Worm (Caenorhabditis elegans) whole organism, L4 larva: ENCODE measurements around the gene hda-11.

Experiments used
- F10B5.3 ChIP-seq: sonication (generic microtip); optimal IDR thresholded peaks from 2 replicates; lab custom pipeline; 2016; ENCODE audit warnings: mild to moderate bottlenecking, missing genetic modification characterization, missing compliant biosample characterization
- R02D3.7 ChIP-seq: fragments of 150-350 bp; sonication (generic microtip); optimal IDR thresholded peaks from 3 replicates; lab custom pipeline; 2014; ENCODE audit warnings: missing biosample characterization, missing genetic modification characterization
- T20F7.1 ChIP-seq: fragments of 200-800 bp; sonication (Bioruptor generic); optimal IDR thresholded peaks from 2 replicates; lab custom pipeline; 2018; ENCODE audit warnings: mild to moderate bottlenecking, missing genetic modification characterization, missing compliant biosample characterization
- Y105C5A.15 ChIP-seq: fragments of 200-800 bp; sonication (Bioruptor generic); IDR thresholded peaks from 2 replicates; pipeline ENCODE4 v1.3.6; 2022; ENCODE audit warnings: missing genetic modification characterization, missing compliant biosample characterization
- Y48G9A.11 ChIP-seq: fragments of 200-800 bp; sonication (Bioruptor generic); IDR thresholded peaks from 2 replicates; pipeline ENCODE4 v1.3.6; 2022; ENCODE audit warnings: missing genetic modification reagents, missing genetic modification characterization, missing compliant biosample characterization
- Y75B8A.6 ChIP-seq: fragments of 200-800 bp; sonication (Bioruptor generic); IDR thresholded peaks from 2 replicates; pipeline ENCODE4 v1.3.6; 2022; ENCODE audit warnings: missing genetic modification reagents, missing genetic modification characterization, missing compliant biosample characterization
- ZK337.2 ChIP-seq: fragments of 200-800 bp; sonication (Bioruptor generic); IDR thresholded peaks from 2 replicates; pipeline ENCODE4 v1.3.6; 2022; ENCODE audit warnings: missing genetic modification reagents, missing genetic modification characterization, missing compliant biosample characterization
- ama-1 ChIP-seq: fragments of 150-350 bp; optimal IDR thresholded peaks from 2 replicates; lab custom pipeline; 2014; ENCODE audit warnings: inconsistent platforms, mixed read lengths
- arid-1 ChIP-seq: fragments of 200-800 bp; sonication (Bioruptor generic); conservative IDR thresholded peaks from 2 replicates; pipeline ENCODE4 v1.3.6; 2022; ENCODE audit warnings: missing genetic modification reagents, missing genetic modification characterization, missing compliant biosample characterization
- attf-4 ChIP-seq: sonication (generic microtip); optimal IDR thresholded peaks from 3 replicates; lab custom pipeline; 2017; ENCODE audit warnings: missing biosample characterization, missing genetic modification characterization
- ceh-62 ChIP-seq: sonication (generic microtip); optimal IDR thresholded peaks from 2 replicates; lab custom pipeline; 2017; ENCODE audit warnings: missing biosample characterization, missing genetic modification characterization
- ceh-82 ChIP-seq: sonication (generic microtip); optimal IDR thresholded peaks from 2 replicates; lab custom pipeline; 2017; ENCODE audit warnings: missing biosample characterization, missing genetic modification characterization
- ctbp-1 ChIP-seq: fragments of 200-800 bp; sonication (Bioruptor generic); IDR thresholded peaks from 2 replicates; pipeline ENCODE4 v1.3.6; 2022; ENCODE audit warnings: missing genetic modification reagents, missing genetic modification characterization, missing compliant biosample characterization
- daf-12 ChIP-seq: fragments of 150-350 bp; optimal IDR thresholded peaks from 2 replicates; lab custom pipeline; 2014; ENCODE audit warnings: missing biosample characterization, missing genetic modification reagents, missing genetic modification characterization
- daf-8 ChIP-seq: fragments of 200-800 bp; sonication (Bioruptor generic); IDR thresholded peaks from 2 replicates; pipeline ENCODE4 v1.3.6; 2022; ENCODE audit warnings: missing genetic modification characterization, missing compliant biosample characterization
- dmd-6 ChIP-seq: fragments of 200-800 bp; sonication (Bioruptor generic); IDR thresholded peaks from 2 replicates; pipeline ENCODE4 v1.3.6; 2022; ENCODE audit warnings: missing genetic modification reagents, missing genetic modification characterization, missing compliant biosample characterization
- dmd-8 ChIP-seq: fragments of 200-800 bp; sonication (Bioruptor generic); IDR thresholded peaks from 2 replicates; pipeline ENCODE4 v1.3.6; 2022; ENCODE audit warnings: missing genetic modification characterization, missing compliant biosample characterization
- egl-43 ChIP-seq: fragments of 200-800 bp; sonication (Bioruptor generic); IDR thresholded peaks from 2 replicates; pipeline ENCODE4 v1.3.6; 2022; ENCODE audit warnings: missing genetic modification reagents, missing genetic modification characterization, missing compliant biosample characterization
- hlh-30 ChIP-seq: sonication (generic microtip); optimal IDR thresholded peaks from 2 replicates; lab custom pipeline; 2017; ENCODE audit warnings: antibody characterized with exemption, mild to moderate bottlenecking, missing genetic modification characterization, missing compliant biosample characterization; ENCODE audit not compliant: insufficient read depth
- lim-7 ChIP-seq: fragments of 200-800 bp; sonication (Bioruptor generic); IDR thresholded peaks from 2 replicates; pipeline ENCODE4 v1.3.6; 2022; ENCODE audit warnings: missing genetic modification characterization, missing compliant biosample characterization
- lin-29 ChIP-seq: fragments of 200-800 bp; sonication (Bioruptor generic); IDR thresholded peaks from 2 replicates; pipeline ENCODE4 v1.3.6; 2022; ENCODE audit warnings: missing genetic modification reagents, missing genetic modification characterization, missing compliant biosample characterization
- lin-38 ChIP-seq: fragments of 200-800 bp; sonication (Bioruptor generic); IDR thresholded peaks from 2 replicates; pipeline ENCODE4 v1.3.6; 2022; ENCODE audit warnings: missing genetic modification reagents, missing genetic modification characterization, missing compliant biosample characterization
- lin-39 ChIP-seq: fragments of 150-350 bp; optimal IDR thresholded peaks from 2 replicates; lab custom pipeline; 2014; ENCODE audit warnings: missing biosample characterization, missing genetic modification reagents, missing genetic modification characterization
- lir-3 ChIP-seq: sonication (generic microtip); optimal IDR thresholded peaks from 2 replicates; lab custom pipeline; 2016; ENCODE audit warnings: mild to moderate bottlenecking, missing genetic modification characterization, missing compliant biosample characterization
- lsy-2 ChIP-seq, 2 experiments: fragments of 150-350 bp in 1 of 2; sonication (generic microtip) in 1 of 2; optimal IDR thresholded peaks; 2 replicates each; lab custom pipeline; 2014 to 2017; ENCODE audit warnings: missing biosample characterization in 2 of 2, missing genetic modification characterization in 2 of 2
- madf-5 ChIP-seq, 2 experiments: fragments of 200-800 bp; sonication (Bioruptor generic); IDR thresholded peaks; 2 replicates each; pipeline ENCODE4 v1.3.6; 2022; ENCODE audit warnings: missing compliant biosample characterization in 2 of 2, missing genetic modification characterization in 2 of 2
- madf-9 ChIP-seq: fragments of 200-800 bp; sonication (Bioruptor generic); conservative IDR thresholded peaks from 2 replicates; pipeline ENCODE4 v1.3.6; 2022; ENCODE audit warnings: missing genetic modification reagents, missing genetic modification characterization, missing compliant biosample characterization
- mep-1 ChIP-seq: fragments of 150-350 bp; sonication (generic microtip); optimal IDR thresholded peaks from 3 replicates; lab custom pipeline; 2014; ENCODE audit warnings: missing biosample characterization, missing genetic modification characterization
- mxl-2 ChIP-seq: fragments of 200-800 bp; sonication (Bioruptor generic); conservative IDR thresholded peaks from 2 replicates; pipeline ENCODE4 v1.3.6; 2022; ENCODE audit warnings: missing genetic modification reagents, missing genetic modification characterization, missing compliant biosample characterization
- nhr-10 ChIP-seq: fragments of 150-350 bp; optimal IDR thresholded peaks from 2 replicates; lab custom pipeline; 2014; ENCODE audit warnings: missing biosample characterization, missing genetic modification characterization
- nhr-11 ChIP-seq: fragments of 150-350 bp; optimal IDR thresholded peaks from 2 replicates; lab custom pipeline; 2014; ENCODE audit warnings: missing biosample characterization, missing genetic modification characterization
- nhr-28 ChIP-seq: fragments of 150-350 bp; optimal IDR thresholded peaks from 2 replicates; lab custom pipeline; 2014; ENCODE audit warnings: missing biosample characterization, missing genetic modification characterization
- nhr-41 ChIP-seq: fragments of 200-800 bp; sonication (Bioruptor generic); IDR thresholded peaks from 2 replicates; pipeline ENCODE4 v1.3.6; 2022; ENCODE audit warnings: missing genetic modification reagents, missing genetic modification characterization, missing compliant biosample characterization
- nhr-76 ChIP-seq: fragments of 150-350 bp; optimal IDR thresholded peaks from 2 replicates; lab custom pipeline; 2014; ENCODE audit warnings: missing biosample characterization, missing genetic modification characterization
- nhr-77 ChIP-seq: fragments of 150-350 bp; optimal IDR thresholded peaks from 2 replicates; lab custom pipeline; 2014; ENCODE audit warnings: missing biosample characterization, missing genetic modification characterization
- php-3 ChIP-seq: fragments of 200-800 bp; sonication (Bioruptor generic); IDR thresholded peaks from 2 replicates; pipeline ENCODE4 v1.3.6; 2022; ENCODE audit warnings: missing genetic modification reagents, missing genetic modification characterization, missing compliant biosample characterization
- sdz-12 ChIP-seq: fragments of 200-800 bp; sonication (Bioruptor generic); optimal IDR thresholded peaks from 2 replicates; lab custom pipeline; 2018; ENCODE audit warnings: mild to moderate bottlenecking, missing genetic modification characterization, missing compliant biosample characterization
- snpc-1.2 ChIP-seq: fragments of 200-800 bp; sonication (Bioruptor generic); IDR thresholded peaks from 2 replicates; pipeline ENCODE4 v1.3.6; 2022; ENCODE audit warnings: missing genetic modification reagents, missing genetic modification characterization, missing compliant biosample characterization
- snpc-4 ChIP-seq: fragments of 150-350 bp; optimal IDR thresholded peaks from 2 replicates; lab custom pipeline; 2014; ENCODE audit warnings: missing biosample characterization, missing genetic modification characterization
- spr-1 ChIP-seq: sonication (generic microtip); optimal IDR thresholded peaks from 2 replicates; lab custom pipeline; 2016; ENCODE audit warnings: mild to moderate bottlenecking, missing genetic modification characterization, missing compliant biosample characterization
- tag-97 ChIP-seq: fragments of 200-800 bp; sonication (Bioruptor generic); IDR thresholded peaks from 2 replicates; pipeline ENCODE4 v1.3.6; 2022; ENCODE audit warnings: missing genetic modification characterization, missing compliant biosample characterization
- unc-62 ChIP-seq, 3 experiments: fragments of 150-350 bp in 1 of 3; sonication (generic microtip); optimal IDR thresholded peaks in 2 of 3; peaks in 1 of 3; 1 replicate in 1 of 3; 2 replicates in 2 of 3; lab custom pipeline; 2014 to 2017; ENCODE audit warnings: missing biosample characterization in 3 of 3, missing genetic modification characterization in 3 of 3, missing genetic modification reagents in 3 of 3, missing genotype in 1 of 3
- vab-7 ChIP-seq: fragments of 200-800 bp; sonication (Bioruptor generic); IDR thresholded peaks from 2 replicates; pipeline ENCODE4 v1.3.6; 2022; ENCODE audit warnings: missing genetic modification reagents, missing genetic modification characterization, missing compliant biosample characterization
- zag-1 ChIP-seq: fragments of 150-350 bp; optimal IDR thresholded peaks from 2 replicates; lab custom pipeline; 2014; ENCODE audit warnings: missing biosample characterization, missing genetic modification characterization
- zfp-3 ChIP-seq: fragments of 200-800 bp; sonication (Bioruptor generic); conservative IDR thresholded peaks from 2 replicates; pipeline ENCODE4 v1.3.6; 2022; ENCODE audit warnings: missing genetic modification reagents, missing genetic modification characterization, missing compliant biosample characterization
- ztf-11 ChIP-seq: fragments of 150-350 bp; optimal IDR thresholded peaks from 2 replicates; lab custom pipeline; 2014; ENCODE audit warnings: missing biosample characterization, missing genetic modification characterization

hda-11 gene

ce11 chrV:10536808-10537207, 10.8 kb downstream of the hda-11 start (continued):
- TF ChIP-seq lsy-2 (tag; optimal IDR thresholded peaks at IDR 0.05; lab: Kevin White, UChicago), result peak; percentile 75 to 93
- TF ChIP-seq dmd-8 (GFP tag; lab: Robert Waterston, UW), result no peak
- TF ChIP-seq ceh-82 (tag; lab: Kevin White, UChicago), result no peak
- TF ChIP-seq arid-1 (GFP tag; lab: Robert Waterston, UW), result 0 out of 2 replicates have a peak, but pooled peaks have one; percentile 10
- TF ChIP-seq ama-1, result peak; percentile 83
- TF ChIP-seq Y75B8A.6 (GFP tag; lab: Robert Waterston, UW), result no peak
- peak; percentile 94 for TF ChIP-seq mep-1
- TF ChIP-seq hlh-30 (tag; lab: Kevin White, UChicago), result peak; percentile 87
- TF ChIP-seq mxl-2 (GFP tag; lab: Robert Waterston, UW), result no peak
- no peak for TF ChIP-seq ceh-62 (tag; lab: Kevin White, UChicago)
- TF ChIP-seq ZK337.2 (GFP tag; lab: Robert Waterston, UW), result no peak
- no peak for TF ChIP-seq daf-12 (tag; lab: Kevin White, UChicago)
- no peak for TF ChIP-seq nhr-41
- peak in 1 of 2 experiments; percentile 99 for TF ChIP-seq unc-62 (GFP tag; optimal IDR thresholded peaks at IDR 0.05 in 1 of 2; lab: Kevin White, UChicago)
- TF ChIP-seq unc-62 (tag; optimal IDR thresholded peaks at IDR 0.05; lab: Kevin White, UChicago), result no peak
- no peak for TF ChIP-seq R02D3.7 (tag; lab: Kevin White, UChicago)
- TF ChIP-seq Y48G9A.11 (GFP tag; lab: Robert Waterston, UW), result no peak
- peak; percentile 94 for TF ChIP-seq nhr-11 (tag; lab: Kevin White, UChicago)
- TF ChIP-seq sdz-12 (GFP tag; lab: Kevin White, UChicago), result no peak
- TF ChIP-seq madf-9 (GFP tag; lab: Robert Waterston, UW), result no peak; the same call in 1 of the 2 replicates
- TF ChIP-seq T20F7.1 (GFP tag; lab: Kevin White, UChicago), result peak; percentile 81
- no peak for TF ChIP-seq nhr-76 (tag; lab: Kevin White, UChicago)
- peak; percentile 84 for TF ChIP-seq dmd-6 (GFP tag; lab: Robert Waterston, UW)

- TF ChIP-seq zag-1, result no peak
- TF ChIP-seq snpc-1.2 (GFP tag; lab: Robert Waterston, UW), result no peak
- TF ChIP-seq tag-97 (GFP tag; lab: Robert Waterston, UW), result no peak
- TF ChIP-seq lin-38 (GFP tag; lab: Robert Waterston, UW), result no peak
- TF ChIP-seq ctbp-1, result no peak
- TF ChIP-seq egl-43 (GFP tag; lab: Robert Waterston, UW), result no peak
- TF ChIP-seq lin-39 (tag; lab: Kevin White, UChicago), result no peak
- no peak for TF ChIP-seq vab-7 (GFP tag; lab: Robert Waterston, UW)
- TF ChIP-seq nhr-77, result no peak
- no peak for TF ChIP-seq attf-4 (tag; lab: Kevin White, UChicago)
- TF ChIP-seq R02D3.7 (tag; lab: Kevin White, UChicago), result no peak
- TF ChIP-seq nhr-10 (tag; lab: Kevin White, UChicago), result no peak
- no peak for TF ChIP-seq F10B5.3 (tag; lab: Kevin White, UChicago)
- TF ChIP-seq nhr-28 (tag; lab: Kevin White, UChicago), result no peak
- TF ChIP-seq unc-62 (GFP tag; optimal IDR thresholded peaks at IDR 0.05 in 1 of 2; lab: Kevin White, UChicago), result no peak
- no peak for TF ChIP-seq unc-62 (tag; optimal IDR thresholded peaks at IDR 0.05; lab: Kevin White, UChicago)
- no peak for TF ChIP-seq spr-1
- TF ChIP-seq, all 104 proteins: peak for 0
Measured at ce11 chrV:10539114-10539513, 13.1 kb downstream of the hda-11 start, which contains the start of gene F25D1.8. TSS of gene F25D1.8 (plus strand) at chrV:10539414.

- TF ChIP-seq php-3 (GFP tag; lab: Robert Waterston, UW), result no peak
- no peak for TF ChIP-seq attf-4 (tag; lab: Kevin White, UChicago)
- TF ChIP-seq snpc-4 (tag; lab: Kevin White, UChicago), result no peak
- no peak for TF ChIP-seq madf-5 (GFP tag; IDR thresholded peaks at IDR 0.05; lab: Robert Waterston, UW)
- TF ChIP-seq lim-7 (GFP tag; lab: Robert Waterston, UW), result no peak
- no peak for TF ChIP-seq lir-3 (tag; lab: Kevin White, UChicago)
- no peak for TF ChIP-seq dmd-6 (GFP tag; lab: Robert Waterston, UW)
- no peak for TF ChIP-seq ama-1
- TF ChIP-seq daf-8 (GFP tag; lab: Robert Waterston, UW), result no peak
- TF ChIP-seq Y105C5A.15 (GFP tag; lab: Robert Waterston, UW), result no peak
- no peak for TF ChIP-seq lin-29
- TF ChIP-seq madf-9 (GFP tag; lab: Robert Waterston, UW), result no peak
- no peak for TF ChIP-seq Y48G9A.11 (GFP tag; lab: Robert Waterston, UW)
- no peak for TF ChIP-seq zfp-3
- no peak for TF ChIP-seq ztf-11 (tag; lab: Kevin White, UChicago)
- TF ChIP-seq, all 104 proteins: peak for 0
Measured at ce11 chrV:10540024-10540423, 14.0 kb downstream of the hda-11 start, which contains the start of gene degt-1. TSS of gene degt-1 (plus strand) at chrV:10540324.
